Fruit fly (Drosophila melanogaster) whole organism, embryonic: ENCODE measurements around the gene CG8372.

Experiments used
- Atf3 ChIP-seq: fragments of 200-800 bp; sonication (Bioruptor generic); optimal IDR thresholded peaks from 3 replicates; lab custom pipeline; 2016; ENCODE audit warnings: missing biosample characterization, missing genetic modification characterization
- CG11723 ChIP-seq: fragments of 200-800 bp; sonication (Bioruptor generic); optimal IDR thresholded peaks from 2 replicates; lab custom pipeline; 2017; ENCODE audit warnings: missing biosample characterization, mild to moderate bottlenecking, missing genetic modification characterization
- CG12391 ChIP-seq: fragments of 200-800 bp; sonication (Bioruptor generic); optimal IDR thresholded peaks from 3 replicates; lab custom pipeline; 2018; ENCODE audit warnings: missing biosample characterization, mild to moderate bottlenecking, missing genetic modification characterization, moderate library complexity
- CG12769 ChIP-seq: fragments of 200-800 bp; sonication (Bioruptor generic); optimal IDR thresholded peaks from 2 replicates; lab custom pipeline; 2019; ENCODE audit warnings: missing biosample characterization, mild to moderate bottlenecking, missing genetic modification characterization, moderate library complexity
- CG12942 ChIP-seq: fragments of 200-800 bp; sonication (Bioruptor generic); optimal IDR thresholded peaks from 3 replicates; lab custom pipeline; 2016; ENCODE audit warnings: missing biosample characterization, missing genetic modification characterization
- CG13296 ChIP-seq: fragments of 200-800 bp; sonication (Bioruptor generic); optimal IDR thresholded peaks from 3 replicates; lab custom pipeline; 2018; ENCODE audit warnings: missing biosample characterization, mild to moderate bottlenecking, missing genetic modification characterization
- CG15514 ChIP-seq: fragments of 200-800 bp; sonication (Bioruptor generic); optimal IDR thresholded peaks from 3 replicates; lab custom pipeline; 2017; ENCODE audit warnings: missing biosample characterization, missing genetic modification characterization, mild to moderate bottlenecking, moderate library complexity, missing genetic modification reagents
- CG1602 ChIP-seq: fragments of 200-800 bp; sonication (Bioruptor generic); optimal IDR thresholded peaks from 3 replicates; lab custom pipeline; 2016; ENCODE audit warnings: missing biosample characterization, missing genetic modification characterization
- CG1647 ChIP-seq: fragments of 200-800 bp; sonication (Bioruptor generic); optimal IDR thresholded peaks from 3 replicates; lab custom pipeline; 2016; ENCODE audit warnings: missing biosample characterization, missing genetic modification characterization
- CG16813 ChIP-seq: fragments of 200-800 bp; sonication (Bioruptor generic); IDR thresholded peaks from 3 replicates; pipeline ENCODE4 v1.3.6; 2022; ENCODE audit warnings: missing biosample characterization, missing genetic modification characterization; ENCODE audit not compliant: partially characterized antibody
- CG16863 ChIP-seq: fragments of 200-800 bp; sonication (Bioruptor generic); optimal IDR thresholded peaks from 3 replicates; lab custom pipeline; 2016; ENCODE audit warnings: missing biosample characterization, missing genetic modification characterization
- CG17361 ChIP-seq: fragments of 200-800 bp; sonication (Bioruptor generic); IDR thresholded peaks from 3 replicates; pipeline ENCODE4 v1.3.6; 2022; ENCODE audit warnings: missing biosample characterization, missing genetic modification characterization
- CG17802 ChIP-seq: fragments of 200-800 bp; sonication (Bioruptor generic); optimal IDR thresholded peaks from 2 replicates; lab custom pipeline; 2018; ENCODE audit warnings: missing biosample characterization, mild to moderate bottlenecking, missing genetic modification characterization, moderate library complexity
- CG17912 ChIP-seq: fragments of 200-800 bp; sonication (Bioruptor generic); optimal IDR thresholded peaks from 2 replicates; lab custom pipeline; 2018; ENCODE audit warnings: missing biosample characterization, mild to moderate bottlenecking, missing genetic modification characterization
- CG2120 ChIP-seq: fragments of 200-800 bp; sonication (Bioruptor generic); optimal IDR thresholded peaks from 3 replicates; lab custom pipeline; 2016; ENCODE audit warnings: missing biosample characterization, missing genetic modification characterization
- CG2875 ChIP-seq: fragments of 200-800 bp; sonication (Bioruptor generic); optimal IDR thresholded peaks from 2 replicates; lab custom pipeline; 2017; ENCODE audit warnings: missing biosample characterization, mild to moderate bottlenecking, missing genetic modification characterization, missing genetic modification reagents
- CG2889 ChIP-seq: fragments of 200-800 bp; sonication (Bioruptor generic); IDR thresholded peaks from 3 replicates; pipeline ENCODE4 v1.3.6; 2022; ENCODE audit warnings: missing biosample characterization, missing genetic modification characterization
- CG31224 ChIP-seq: fragments of 200-800 bp; sonication (Bioruptor generic); IDR thresholded peaks from 2 replicates; pipeline ENCODE4 v1.3.6; 2022; ENCODE audit warnings: missing biosample characterization, missing genetic modification characterization
- CG31388 ChIP-seq: fragments of 200-800 bp; sonication (Bioruptor generic); optimal IDR thresholded peaks from 2 replicates; lab custom pipeline; 2016; ENCODE audit warnings: missing biosample characterization, missing genetic modification characterization
- CG32772 ChIP-seq: fragments of 200-800 bp; sonication (Bioruptor generic); IDR thresholded peaks from 2 replicates; pipeline ENCODE4 v1.3.6; 2022; ENCODE audit warnings: missing biosample characterization, missing genetic modification characterization
- CG3407 ChIP-seq: fragments of 200-800 bp; sonication (Bioruptor generic); optimal IDR thresholded peaks from 2 replicates; lab custom pipeline; 2018; ENCODE audit warnings: missing biosample characterization, mild to moderate bottlenecking, missing genetic modification characterization
- CG4404 ChIP-seq: fragments of 200-800 bp; sonication (Bioruptor generic); IDR thresholded peaks from 2 replicates; pipeline ENCODE4 v1.3.6; 2022; ENCODE audit warnings: missing biosample characterization, missing genetic modification characterization
- CG7786 ChIP-seq: fragments of 200-800 bp; sonication (Bioruptor generic); optimal IDR thresholded peaks from 2 replicates; lab custom pipeline; 2016; ENCODE audit warnings: missing biosample characterization, missing genetic modification characterization
- Camta ChIP-seq: fragments of 200-800 bp; sonication (Bioruptor generic); optimal IDR thresholded peaks from 2 replicates; lab custom pipeline; 2016; ENCODE audit warnings: missing biosample characterization, missing genetic modification characterization
- CoRest ChIP-seq: fragments of 200-800 bp; sonication (Bioruptor generic); optimal IDR thresholded peaks from 3 replicates; lab custom pipeline; 2018; ENCODE audit warnings: missing biosample characterization, mild to moderate bottlenecking, missing genetic modification characterization, moderate library complexity
- Dref ChIP-seq: fragments of 200-800 bp; sonication (Bioruptor generic); IDR thresholded peaks from 2 replicates; pipeline ENCODE4 v1.3.6; 2022; ENCODE audit warnings: missing biosample characterization, missing genetic modification characterization
- Gug ChIP-seq: fragments of 200-800 bp; sonication (Bioruptor generic); IDR thresholded peaks from 4 replicates; pipeline ENCODE4 v1.3.6; 2022; ENCODE audit warnings: missing biosample characterization, missing genetic modification characterization
- HLH3B ChIP-seq: fragments of 200-800 bp; sonication (Bioruptor generic); IDR thresholded peaks from 2 replicates; pipeline ENCODE4 v1.3.6; 2022; ENCODE audit warnings: missing biosample characterization, missing genetic modification characterization
- HLH54F ChIP-seq: fragments of 200-800 bp; sonication (Bioruptor generic); optimal IDR thresholded peaks from 3 replicates; lab custom pipeline; 2016; ENCODE audit warnings: missing biosample characterization, missing genetic modification characterization
- Hr39 ChIP-seq: fragments of >200 bp; optimal IDR thresholded peaks from 2 replicates; lab custom pipeline; 2017
- Hr78 ChIP-seq, 2 experiments: fragments of 200-800 bp in 1 of 2; fragments of >200 bp in 1 of 2; sonication (Bioruptor generic) in 1 of 2; optimal IDR thresholded peaks; 2 replicates each; lab custom pipeline; 2017 to 2019; ENCODE audit warnings: missing biosample characterization in 2 of 2, missing genetic modification characterization in 2 of 2, mild to moderate bottlenecking in 1 of 2, moderate library complexity in 1 of 2
- Hsf ChIP-seq: fragments of 200-800 bp; sonication (Bioruptor generic); optimal IDR thresholded peaks from 3 replicates; lab custom pipeline; 2016; ENCODE audit warnings: missing biosample characterization, missing genetic modification characterization
- Jarid2 ChIP-seq: fragments of 200-800 bp; sonication (Bioruptor generic); optimal IDR thresholded peaks from 3 replicates; lab custom pipeline; 2017; ENCODE audit warnings: mild to moderate bottlenecking, missing biosample characterization, missing genetic modification reagents, missing genetic modification characterization
- Kr ChIP-seq: fragments of 200-800 bp; sonication (Bioruptor generic); optimal IDR thresholded peaks from 2 replicates; lab custom pipeline; 2017; ENCODE audit warnings: missing biosample characterization, mild to moderate bottlenecking, missing genetic modification characterization
- NK7.1 ChIP-seq: fragments of 200-800 bp; sonication (Bioruptor generic); optimal IDR thresholded peaks from 3 replicates; lab custom pipeline; 2016; ENCODE audit warnings: missing biosample characterization, missing genetic modification characterization
- Sry-β ChIP-seq: fragments of 200-800 bp; sonication (Bioruptor generic); optimal IDR thresholded peaks from 2 replicates; lab custom pipeline; 2018; ENCODE audit warnings: missing biosample characterization, mild to moderate bottlenecking, missing genetic modification characterization, moderate library complexity
- Stat92E ChIP-seq, 3 experiments: fragments of >200 bp in 2 of 3; fragments of 200-800 bp in 1 of 3; sonication (Bioruptor generic) in 1 of 3; optimal IDR thresholded peaks; 2 replicates each; lab custom pipeline; 2017 to 2019; ENCODE audit warnings: missing biosample characterization in 3 of 3, missing genetic modification characterization in 3 of 3, mild to moderate bottlenecking in 1 of 3, moderate library complexity in 1 of 3
- Taf1 ChIP-seq: fragments of 200-800 bp; sonication (Bioruptor generic); IDR thresholded peaks from 2 replicates; pipeline ENCODE4 v1.3.6; 2022; ENCODE audit warnings: missing biosample characterization, missing genetic modification characterization
- cato ChIP-seq: fragments of 200-800 bp; sonication (Bioruptor generic); optimal IDR thresholded peaks from 2 replicates; lab custom pipeline; 2016; ENCODE audit warnings: missing biosample characterization, missing genetic modification characterization, borderline replicate concordance
- chm ChIP-seq: fragments of 200-800 bp; sonication (Bioruptor generic); IDR thresholded peaks from 2 replicates; pipeline ENCODE4 v1.3.6; 2022; ENCODE audit warnings: missing biosample characterization, missing genetic modification characterization
- esg ChIP-seq: fragments of 200-800 bp; sonication (Bioruptor generic); conservative IDR thresholded peaks from 2 replicates; pipeline ENCODE4 v1.3.6; 2022; ENCODE audit warnings: missing biosample characterization, missing genetic modification characterization
- ftz-f1 ChIP-seq: fragments of 200-800 bp; sonication (Bioruptor generic); optimal IDR thresholded peaks from 2 replicates; lab custom pipeline; 2016; ENCODE audit warnings: missing biosample characterization, missing genetic modification characterization
- fu2 ChIP-seq: fragments of 200-800 bp; sonication (Bioruptor generic); optimal IDR thresholded peaks from 2 replicates; lab custom pipeline; 2016; ENCODE audit warnings: missing biosample characterization, missing genetic modification characterization
- hbn ChIP-seq: fragments of 200-800 bp; sonication (Bioruptor generic); IDR thresholded peaks from 2 replicates; pipeline ENCODE4 v1.3.6; 2022; ENCODE audit warnings: missing biosample characterization, missing genetic modification characterization; ENCODE audit not compliant: partially characterized antibody
- kni ChIP-seq: fragments of 200-800 bp; sonication (Bioruptor generic); optimal IDR thresholded peaks from 3 replicates; lab custom pipeline; 2017; ENCODE audit warnings: mild to moderate bottlenecking, missing biosample characterization, missing genetic modification reagents, missing genetic modification characterization
- nerfin-1 ChIP-seq: fragments of 200-800 bp; sonication (Bioruptor generic); optimal IDR thresholded peaks from 3 replicates; lab custom pipeline; 2019; ENCODE audit warnings: missing biosample characterization, mild to moderate bottlenecking, missing genetic modification characterization, moderate library complexity
- sc ChIP-seq, 3 experiments: fragments of >200 bp in 2 of 3; fragments of 200-800 bp in 1 of 3; sonication (Bioruptor generic) in 1 of 3; optimal IDR thresholded peaks; 2 replicates in 2 of 3; 3 replicates in 1 of 3; lab custom pipeline; 2017; ENCODE audit warnings: mild to moderate bottlenecking in 1 of 3, missing biosample characterization in 1 of 3, missing genetic modification characterization in 1 of 3, missing genetic modification reagents in 1 of 3
- schlank ChIP-seq: fragments of 200-800 bp; sonication (Bioruptor generic); optimal IDR thresholded peaks from 2 replicates; lab custom pipeline; 2018; ENCODE audit warnings: missing biosample characterization, mild to moderate bottlenecking, missing genetic modification characterization
- so ChIP-seq: fragments of 200-800 bp; sonication (Bioruptor generic); IDR thresholded peaks from 3 replicates; pipeline ENCODE4 v1.3.6; 2022; ENCODE audit warnings: missing biosample characterization, missing genetic modification characterization
- tna ChIP-seq: fragments of 200-800 bp; sonication (Bioruptor generic); IDR thresholded peaks from 2 replicates; pipeline ENCODE4 v1.3.6; 2022; ENCODE audit warnings: missing biosample characterization, missing genetic modification characterization; ENCODE audit not compliant: partially characterized antibody
- usp ChIP-seq: fragments of >200 bp; optimal IDR thresholded peaks from 2 replicates; lab custom pipeline; 2017; ENCODE audit warnings: missing biosample characterization, missing genetic modification characterization

CG8372 gene

DNA sequence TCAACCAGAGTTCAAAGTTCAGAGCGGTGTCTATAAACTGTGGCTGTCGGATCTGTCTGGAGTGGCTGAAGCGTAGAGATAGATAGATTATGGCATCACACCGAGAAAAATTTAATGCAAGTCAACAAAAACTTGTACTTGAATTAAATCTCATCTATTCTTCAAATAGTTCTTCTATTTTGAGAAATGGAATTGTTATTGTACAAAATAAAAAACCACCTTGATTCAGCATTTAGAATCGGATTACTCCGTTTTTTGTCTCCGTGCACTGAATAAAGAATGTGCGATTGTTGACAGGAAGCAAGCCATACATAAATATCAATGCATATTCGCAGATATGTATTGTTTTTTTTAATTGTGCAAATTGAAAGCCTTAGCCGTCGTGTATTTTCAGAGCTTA, 16.9 kb upstream of the CG8372 start (continued):
- TF ChIP-seq CG17912 (GFP tag; lab: Kevin White, UChicago): no peak
- TF ChIP-seq Atf3 (GFP tag; lab: Kevin White, UChicago): no peak
- TF ChIP-seq Kr: no peak
- TF ChIP-seq fu2 (GFP tag; lab: Kevin White, UChicago): no peak
- 0 out of 2 replicates have a peak, but pooled peaks have one; percentile 25 for TF ChIP-seq CG4404 (GFP tag; lab: Robert Waterston, UW)
- TF ChIP-seq CG17802: no peak
- TF ChIP-seq CG16863 (GFP tag; lab: Kevin White, UChicago): no peak
- no peak for TF ChIP-seq sc (optimal IDR thresholded peaks at IDR 0.05; lab: Kevin White, UChicago)
- no peak for TF ChIP-seq sc (GFP tag; optimal IDR thresholded peaks at IDR 0.05; lab: Kevin White, UChicago)
- TF ChIP-seq CG1647: no peak
- TF ChIP-seq Hr39 (lab: Kevin White, UChicago): no peak
- no peak for TF ChIP-seq CG12942 (GFP tag; lab: Kevin White, UChicago)
- TF ChIP-seq CG17361 (GFP tag; lab: Robert Waterston, UW): no peak
- no peak for TF ChIP-seq CG2889 (GFP tag; lab: Robert Waterston, UW)
- no peak for TF ChIP-seq Camta
- no peak for TF ChIP-seq ftz-f1 (GFP tag; lab: Kevin White, UChicago)
- no peak for TF ChIP-seq NK7.1 (GFP tag; lab: Kevin White, UChicago)
- TF ChIP-seq HLH3B: peak; percentile 57; the same call in 1 of the 2 replicates
- no peak for TF ChIP-seq CG3407 (GFP tag; lab: Kevin White, UChicago)
- no peak for TF ChIP-seq chm (GFP tag; lab: Robert Waterston, UW)
- no peak for TF ChIP-seq Hsf (GFP tag; lab: Kevin White, UChicago)
- TF ChIP-seq Gug (GFP tag; lab: Robert Waterston, UW): 0 out of 4 replicates have a peak, but pooled peaks have one; percentile 24
- no peak for TF ChIP-seq so (GFP tag; lab: Robert Waterston, UW)
- peak; percentile 38 for TF ChIP-seq CG12391 (tag; lab: Kevin White, UChicago)
- TF ChIP-seq CG2120 (GFP tag; lab: Kevin White, UChicago): peak; percentile 54
- TF ChIP-seq Jarid2 (GFP tag; lab: Kevin White, UChicago): no peak
- no peak for TF ChIP-seq schlank (tag; lab: Kevin White, UChicago)
- TF ChIP-seq Sry-β: no peak
- TF ChIP-seq usp (GFP tag; lab: Kevin White, UChicago): no peak
- no peak for TF ChIP-seq Stat92E (GFP tag; optimal IDR thresholded peaks at IDR 0.05; lab: Kevin White, UChicago)
- no peak for TF ChIP-seq CG12769 (tag; lab: Kevin White, UChicago)
- no peak for TF ChIP-seq Dref (GFP tag; lab: Robert Waterston, UW)
- TF ChIP-seq CG7786: no peak
- TF ChIP-seq CG11723 (GFP tag; lab: Kevin White, UChicago): no peak
- no peak for TF ChIP-seq CG15514
- TF ChIP-seq nerfin-1: no peak
- no peak for TF ChIP-seq CG31224 (GFP tag; lab: Robert Waterston, UW)
- no peak for TF ChIP-seq Taf1 (GFP tag; lab: Robert Waterston, UW)
- TF ChIP-seq hbn (GFP tag; lab: Robert Waterston, UW): no peak
- no peak for TF ChIP-seq CG16813 (GFP tag; lab: Robert Waterston, UW)
- no peak for TF ChIP-seq CG31388 (GFP tag; lab: Kevin White, UChicago)
- TF ChIP-seq kni (GFP tag; lab: Kevin White, UChicago): no peak
- no peak for TF ChIP-seq Hr78 (GFP tag; optimal IDR thresholded peaks at IDR 0.05; lab: Kevin White, UChicago)
- peak; percentile 17 for TF ChIP-seq CoRest
- TF ChIP-seq CG1602 (GFP tag; lab: Kevin White, UChicago): peak; percentile 31
- no peak for TF ChIP-seq cato
- no peak for TF ChIP-seq tna (GFP tag; lab: Robert Waterston, UW)
- no peak for TF ChIP-seq CG2875 (GFP tag; lab: Kevin White, UChicago)
- TF ChIP-seq esg: peak; percentile 33; the same call in 1 of the 2 replicates
- TF ChIP-seq CG13296 (GFP tag; lab: Kevin White, UChicago): no peak
- TF ChIP-seq CG32772 (GFP tag; lab: Robert Waterston, UW): no peak
- no peak for TF ChIP-seq HLH54F (GFP tag; lab: Kevin White, UChicago)
